Worm (Caenorhabditis elegans): Measurements from ENCODE around the gene twk-32.

The twk-32 gene

ce11 chrV:13796246-13796776 lies at the start of gene twk-32:
Gene twk-32, plus strand, starts transcription at chrV:13796641.
- TF ChIP-seq hmbx-1 (tag; optimal IDR thresholded peaks at IDR 0.05) = no peak
- TF ChIP-seq hmg-4 (GFP tag; optimal IDR thresholded peaks at IDR 0.05) = no peak
- TF ChIP-seq tbx-11 (GFP tag; IDR thresholded peaks at IDR 0.05) = no peak
- TF ChIP-seq F13C5.2 (tag; optimal IDR thresholded peaks at IDR 0.05) = no peak
- TF ChIP-seq hnd-1 (tag; optimal IDR thresholded peaks at IDR 0.05) = no peak
- no peak for TF ChIP-seq B0310.2 (tag; optimal IDR thresholded peaks at IDR 0.05)
- no peak for TF ChIP-seq aly-1 (tag; optimal IDR thresholded peaks at IDR 0.05)
- no peak for TF ChIP-seq scrt-1 (GFP tag; IDR thresholded peaks at IDR 0.05)
- TF ChIP-seq ceh-36 (tag; optimal IDR thresholded peaks at IDR 0.05) = no peak
- no peak for TF ChIP-seq ceh-13 (GFP tag; optimal IDR thresholded peaks at IDR 0.05)

- no peak for TF ChIP-seq aly-1 (tag; optimal IDR thresholded peaks at IDR 0.05)
- no peak for TF ChIP-seq B0310.2 (tag; optimal IDR thresholded peaks at IDR 0.05)
These were observed 47.8 kb upstream of the twk-32 start, which contains the start of gene F35E12.10 for ce11 chrV:13748658-13749057. Gene F35E12.10, minus strand, starts transcription at chrV:13748758.

ce11 chrV:13751811-13752210 lies 44.6 kb upstream of the twk-32 start, which contains the start of gene cld-9:
Gene cld-9, minus strand, starts transcription at chrV:13751891.
- no peak for TF ChIP-seq sea-1 (GFP tag; conservative IDR thresholded peaks at IDR 0.05)

- TF ChIP-seq ceh-13 (GFP tag; optimal IDR thresholded peaks at IDR 0.05) (no peak), tbx-37 (GFP tag; conservative IDR thresholded peaks at IDR 0.05) (no peak), hmg-4 (GFP tag; optimal IDR thresholded peaks at IDR 0.05) (no peak), flt-1 (GFP tag; IDR thresholded peaks at IDR 0.05) (no peak), ets-7 (tag; optimal IDR thresholded peaks at IDR 0.05) (no peak), ceh-36 (tag; optimal IDR thresholded peaks at IDR 0.05) (no peak), F13C5.2 (tag; optimal IDR thresholded peaks at IDR 0.05) (no peak)
These were observed 43.0 kb upstream of the twk-32 start, which contains the start of gene F20G2.1 for ce11 chrV:13753481-13753880. Gene F20G2.1, minus strand, starts transcription at chrV:13753581.

- no peak for TF ChIP-seq hnd-1 (tag; optimal IDR thresholded peaks at IDR 0.05)
- no peak for TF ChIP-seq ets-7 (tag; optimal IDR thresholded peaks at IDR 0.05)
- TF ChIP-seq ceh-36 (tag; optimal IDR thresholded peaks at IDR 0.05) = no peak
These were observed 39.9 kb upstream of the twk-32 start, which contains the start of gene F20G2.2 for ce11 chrV:13756359-13757091. Gene F20G2.2, minus strand, starts transcription at chrV:13756409.

- TF ChIP-seq F13C5.2 (tag; optimal IDR thresholded peaks at IDR 0.05) (no peak), tbx-37 (GFP tag; conservative IDR thresholded peaks at IDR 0.05) (no peak), ama-1 (optimal IDR thresholded peaks at IDR 0.05) (no peak), sea-1 (GFP tag; conservative IDR thresholded peaks at IDR 0.05) (no peak)
These were observed 39.1 kb upstream of the twk-32 start for ce11 chrV:13757349-13757748.

- TF ChIP-seq pes-1 (GFP tag; IDR thresholded peaks at IDR 0.05) (no peak), ama-1 (optimal IDR thresholded peaks at IDR 0.05) (no peak), tra-4 (tag; optimal IDR thresholded peaks at IDR 0.05) (no peak), ceh-13 (GFP tag; optimal IDR thresholded peaks at IDR 0.05) (no peak)
These were observed 33.9 kb upstream of the twk-32 start, which contains the start of gene F20G2.6 for ce11 chrV:13762426-13763127. Gene F20G2.6, plus strand, starts transcription at chrV:13763077.

- TF ChIP-seq tra-4 (tag; optimal IDR thresholded peaks at IDR 0.05) (no peak), sea-1 (GFP tag; conservative IDR thresholded peaks at IDR 0.05) (no peak), scrt-1 (GFP tag; IDR thresholded peaks at IDR 0.05) (no peak), ceh-13 (GFP tag; optimal IDR thresholded peaks at IDR 0.05) (no peak), pes-1 (GFP tag; IDR thresholded peaks at IDR 0.05) (no peak), flt-1 (GFP tag; IDR thresholded peaks at IDR 0.05) (no peak), ets-7 (tag; optimal IDR thresholded peaks at IDR 0.05) (no peak), hnd-1 (tag; optimal IDR thresholded peaks at IDR 0.05) (no peak), hmg-4 (GFP tag; optimal IDR thresholded peaks at IDR 0.05) (no peak), ceh-36 (tag; optimal IDR thresholded peaks at IDR 0.05) (no peak), tbx-11 (GFP tag; IDR thresholded peaks at IDR 0.05) (no peak), hmbx-1 (tag; optimal IDR thresholded peaks at IDR 0.05) (no peak), tbx-37 (GFP tag; conservative IDR thresholded peaks at IDR 0.05) (no peak), B0310.2 (tag; optimal IDR thresholded peaks at IDR 0.05) (no peak), ama-1 (optimal IDR thresholded peaks at IDR 0.05) (no peak)
These were observed 32.7 kb upstream of the twk-32 start for ce11 chrV:13763723-13764122.

- TF ChIP-seq flt-1 (GFP tag; IDR thresholded peaks at IDR 0.05) (no peak), tra-4 (tag; optimal IDR thresholded peaks at IDR 0.05) (no peak), scrt-1 (GFP tag; IDR thresholded peaks at IDR 0.05) (no peak), F13C5.2 (tag; optimal IDR thresholded peaks at IDR 0.05) (no peak), ama-1 (optimal IDR thresholded peaks at IDR 0.05) (no peak), ceh-36 (tag; optimal IDR thresholded peaks at IDR 0.05) (no peak), hnd-1 (tag; optimal IDR thresholded peaks at IDR 0.05) (no peak), ceh-13 (GFP tag; optimal IDR thresholded peaks at IDR 0.05) (no peak), hmg-4 (GFP tag; optimal IDR thresholded peaks at IDR 0.05) (no peak), aly-1 (tag; optimal IDR thresholded peaks at IDR 0.05) (no peak), tbx-37 (GFP tag; conservative IDR thresholded peaks at IDR 0.05) (no peak), ets-7 (tag; optimal IDR thresholded peaks at IDR 0.05) (no peak), B0310.2 (tag; optimal IDR thresholded peaks at IDR 0.05) (no peak), tbx-11 (GFP tag; IDR thresholded peaks at IDR 0.05) (no peak), pes-1 (GFP tag; IDR thresholded peaks at IDR 0.05) (no peak)
These were observed 28.1 kb upstream of the twk-32 start, which contains the start of gene F20G2.3 for ce11 chrV:13768388-13768787. Gene F20G2.3, minus strand, starts transcription at chrV:13768488.
